Fruit fly (Drosophila melanogaster): ENCODE data around the gene CG17065.
A peak's percentile ranks its signal among the peaks of the same experiment; 100 is the strongest.

Gene CG17065

dm6 chrX:20235794-20236513 lies 21.0 kb downstream of the CG17065 start, which contains the start of gene sw (continued):
- no peak for TF ChIP-seq CG17612 (GFP tag; IDR thresholded peaks at IDR 0.05)
- peak; percentile 52 for TF ChIP-seq Ssrp (tag; optimal IDR thresholded peaks at IDR 0.05)
- TF ChIP-seq CG8359 (GFP tag; optimal IDR thresholded peaks at IDR 0.05; ENCODE audit: borderline replicate concordance): no peak
- peak; percentile 44; the same call in 1 of the 3 replicates for TF ChIP-seq CG2889 (GFP tag; IDR thresholded peaks at IDR 0.05)
- TF ChIP-seq crol (GFP tag; IDR thresholded peaks at IDR 0.05): no peak
- peak; percentile 58 for TF ChIP-seq HmgZ (tag; optimal IDR thresholded peaks at IDR 0.05)
- TF ChIP-seq CG15011 (GFP tag; optimal IDR thresholded peaks at IDR 0.05): no peak
- no peak for TF ChIP-seq abd-A (tag; optimal IDR thresholded peaks at IDR 0.05)
- TF ChIP-seq wor (GFP tag; IDR thresholded peaks at IDR 0.05): no peak
- no peak for TF ChIP-seq CG7271 (tag; optimal IDR thresholded peaks at IDR 0.05)
- no peak for TF ChIP-seq CG10462 (GFP tag; optimal IDR thresholded peaks at IDR 0.05)
- peak; percentile 16; the same call in 1 of the 2 replicates for TF ChIP-seq Adf1 (GFP tag; IDR thresholded peaks at IDR 0.05)
- 0 out of 3 replicates have a peak, but pooled peaks have one; percentile 24 for TF ChIP-seq ci (GFP tag; IDR thresholded peaks at IDR 0.05)
- peak; percentile 41 for TF ChIP-seq zen (tag; optimal IDR thresholded peaks at IDR 0.05)
- TF ChIP-seq CG3281 (GFP tag; optimal IDR thresholded peaks at IDR 0.05): peak; percentile 48
- peak; percentile 51 for TF ChIP-seq PHDP (tag; optimal IDR thresholded peaks at IDR 0.05)
- TF ChIP-seq Usf (GFP tag; optimal IDR thresholded peaks at IDR 0.05): peak; percentile 13
- TF ChIP-seq Hmr (GFP tag; optimal IDR thresholded peaks at IDR 0.05): peak; percentile 55
- TF ChIP-seq cg (GFP tag; optimal IDR thresholded peaks at IDR 0.05): no peak
- no peak; the same call in 2 of the 3 replicates for TF ChIP-seq CG11456 (GFP tag; IDR thresholded peaks at IDR 0.05)
- peak; percentile 75 for TF ChIP-seq nerfin-2 (GFP tag; IDR thresholded peaks at IDR 0.05; ENCODE audit: partially characterized antibody)
- peak; percentile 26 for TF ChIP-seq caup (GFP tag; optimal IDR thresholded peaks at IDR 0.05; ENCODE audit: severe bottlenecking)
- TF ChIP-seq HHEX (GFP tag; optimal IDR thresholded peaks at IDR 0.05): peak; percentile 52
- TF ChIP-seq CG18619 (GFP tag; optimal IDR thresholded peaks at IDR 0.05): peak; percentile 46
- TF ChIP-seq Doc3 (GFP tag; IDR thresholded peaks at IDR 0.05; ENCODE audit: partially characterized antibody): peak; percentile 90
- peak; percentile 49 for TF ChIP-seq CG13775 (GFP tag; optimal IDR thresholded peaks at IDR 0.05)
- TF ChIP-seq CrebB (tag; optimal IDR thresholded peaks at IDR 0.05): peak; percentile 31
- TF ChIP-seq btn (GFP tag; optimal IDR thresholded peaks at IDR 0.05): no peak
- peak; percentile 79 for TF ChIP-seq CG32532 (GFP tag; IDR thresholded peaks at IDR 0.05)
- TF ChIP-seq crp (GFP tag; optimal IDR thresholded peaks at IDR 0.05): peak in 1 of 2 experiments; percentile 78
- peak; percentile 65; the same call in 1 of the 2 replicates for TF ChIP-seq Poxn (GFP tag; IDR thresholded peaks at IDR 0.05)
- TF ChIP-seq jigr1 (GFP tag; IDR thresholded peaks at IDR 0.05): peak; percentile 41; the same call in 1 of the 3 replicates
- peak; percentile 23 for TF ChIP-seq CG16815 (GFP tag; optimal IDR thresholded peaks at IDR 0.05)

dm6 chrX:20231658-20232057 lies 25.3 kb downstream of the CG17065 start:
- peak in 1 of 2 experiments; percentile 52 for TF ChIP-seq tll (GFP tag; optimal IDR thresholded peaks at IDR 0.05)
- no peak for TF ChIP-seq CG32532 (GFP tag; IDR thresholded peaks at IDR 0.05)
- TF ChIP-seq CG15479 (GFP tag; optimal IDR thresholded peaks at IDR 0.05): peak; percentile 15
- no peak for TF ChIP-seq CG14441 (GFP tag; IDR thresholded peaks at IDR 0.05)
- TF ChIP-seq Myb (GFP tag; optimal IDR thresholded peaks at IDR 0.05): no peak
- no peak for TF ChIP-seq Lhr (GFP tag; optimal IDR thresholded peaks at IDR 0.05)
- TF ChIP-seq CG8478 (optimal IDR thresholded peaks at IDR 0.05): peak; percentile 64
- TF ChIP-seq CG1832 (GFP tag; optimal IDR thresholded peaks at IDR 0.05): peak; percentile 53
- TF ChIP-seq CG10267 (tag; optimal IDR thresholded peaks at IDR 0.05): peak; percentile 6
- no peak for TF ChIP-seq CG11695 (GFP tag; IDR thresholded peaks at IDR 0.05)
- TF ChIP-seq stwl (tag; optimal IDR thresholded peaks at IDR 0.05): peak; percentile 86
- TF ChIP-seq CG10321 (GFP tag; IDR thresholded peaks at IDR 0.05): no peak

Measured in whole organism, embryonic.